Fruit fly (Drosophila melanogaster) whole organism, embryonic: ENCODE data around the gene CG4611.

Experiments
- BEAF-32 ChIP-seq: fragments of 200-800 bp; sonication (Bioruptor generic); optimal IDR thresholded peaks from 3 replicates; lab custom pipeline; 2017; ENCODE audit warnings: missing biosample characterization, missing genetic modification characterization, mild to moderate bottlenecking, moderate library complexity, missing genetic modification reagents
- Bgb ChIP-seq: fragments of 200-800 bp; sonication (Bioruptor generic); IDR thresholded peaks from 2 replicates; pipeline ENCODE4 v1.3.6; 2022; ENCODE audit warnings: missing biosample characterization, missing genetic modification characterization; ENCODE audit not compliant: partially characterized antibody
- CG10321 ChIP-seq: fragments of 200-800 bp; sonication (Bioruptor generic); IDR thresholded peaks from 2 replicates; pipeline ENCODE4 v1.3.6; 2022; ENCODE audit warnings: missing biosample characterization, missing genetic modification characterization
- CG10366 ChIP-seq: fragments of 200-800 bp; sonication (Bioruptor generic); IDR thresholded peaks from 2 replicates; pipeline ENCODE4 v1.3.6; 2022; ENCODE audit warnings: missing biosample characterization, missing genetic modification characterization
- CG10654 ChIP-seq: fragments of 200-800 bp; sonication (Bioruptor generic); optimal IDR thresholded peaks from 2 replicates; lab custom pipeline; 2016; ENCODE audit warnings: missing biosample characterization, missing genetic modification characterization
- CG10959 ChIP-seq: fragments of 200-800 bp; sonication (Bioruptor generic); IDR thresholded peaks from 2 replicates; pipeline ENCODE4 v1.3.6; 2022; ENCODE audit warnings: missing biosample characterization, missing genetic modification characterization
- CG11723 ChIP-seq: fragments of 200-800 bp; sonication (Bioruptor generic); optimal IDR thresholded peaks from 2 replicates; lab custom pipeline; 2017; ENCODE audit warnings: missing biosample characterization, mild to moderate bottlenecking, missing genetic modification characterization
- CG12104 ChIP-seq: fragments of 200-800 bp; sonication (Bioruptor generic); optimal IDR thresholded peaks from 3 replicates; lab custom pipeline; 2016; ENCODE audit warnings: missing biosample characterization, missing genetic modification characterization
- CG12155 ChIP-seq: fragments of 200-800 bp; sonication (Bioruptor generic); optimal IDR thresholded peaks from 3 replicates; lab custom pipeline; 2016; ENCODE audit warnings: missing biosample characterization, missing genetic modification characterization
- CG1233 ChIP-seq: fragments of 200-800 bp; sonication (Bioruptor generic); optimal IDR thresholded peaks from 4 replicates; lab custom pipeline; 2018; ENCODE audit warnings: missing biosample characterization, mild to moderate bottlenecking, missing genetic modification characterization
- CG12769 ChIP-seq: fragments of 200-800 bp; sonication (Bioruptor generic); optimal IDR thresholded peaks from 2 replicates; lab custom pipeline; 2019; ENCODE audit warnings: missing biosample characterization, mild to moderate bottlenecking, missing genetic modification characterization, moderate library complexity
- CG13775 ChIP-seq: fragments of 200-800 bp; sonication (Bioruptor generic); optimal IDR thresholded peaks from 3 replicates; lab custom pipeline; 2017; ENCODE audit warnings: missing biosample characterization, mild to moderate bottlenecking, missing genetic modification characterization
- CG1792 ChIP-seq: fragments of 200-800 bp; sonication (Bioruptor generic); optimal IDR thresholded peaks from 2 replicates; lab custom pipeline; 2016; ENCODE audit warnings: missing biosample characterization, missing genetic modification characterization
- CG18599 ChIP-seq: fragments of 200-800 bp; sonication (Bioruptor generic); optimal IDR thresholded peaks from 3 replicates; lab custom pipeline; 2017; ENCODE audit warnings: missing biosample characterization, missing genetic modification characterization, mild to moderate bottlenecking, moderate library complexity, missing genetic modification reagents
- CG30431 ChIP-seq: fragments of 200-800 bp; sonication (Bioruptor generic); optimal IDR thresholded peaks from 2 replicates; lab custom pipeline; 2017; ENCODE audit warnings: missing biosample characterization, missing genetic modification characterization
- CG32532 ChIP-seq: fragments of 200-800 bp; sonication (Bioruptor generic); IDR thresholded peaks from 2 replicates; pipeline ENCODE4 v1.3.6; 2022; ENCODE audit warnings: missing biosample characterization, missing genetic modification characterization
- CG34224 ChIP-seq: fragments of 200-800 bp; sonication (Bioruptor generic); IDR thresholded peaks from 3 replicates; pipeline ENCODE4 v1.3.6; 2022; ENCODE audit warnings: missing biosample characterization, missing genetic modification characterization; ENCODE audit not compliant: partially characterized antibody
- CG3726 ChIP-seq: fragments of 200-800 bp; sonication (Bioruptor generic); IDR thresholded peaks from 3 replicates; pipeline ENCODE4, ENCODE4 v1.3.6; 2022; ENCODE audit warnings: missing biosample characterization, missing genetic modification characterization
- CG3838 ChIP-seq: fragments of 200-800 bp; sonication (Bioruptor generic); optimal IDR thresholded peaks from 3 replicates; lab custom pipeline; 2016; ENCODE audit warnings: missing biosample characterization, missing genetic modification characterization
- CG42726 ChIP-seq: fragments of 200-800 bp; sonication (Bioruptor generic); IDR thresholded peaks from 2 replicates; pipeline ENCODE4 v1.3.6; 2022; ENCODE audit warnings: missing biosample characterization, missing genetic modification characterization; ENCODE audit not compliant: partially characterized antibody
- CG4328 ChIP-seq: fragments of 200-800 bp; sonication (Bioruptor generic); optimal IDR thresholded peaks from 3 replicates; lab custom pipeline; 2017; ENCODE audit warnings: missing biosample characterization, missing genetic modification reagents, missing genetic modification characterization
- CG5953 ChIP-seq: fragments of 200-800 bp; sonication (Bioruptor generic); IDR thresholded peaks from 2 replicates; pipeline ENCODE4 v1.3.6; 2022; ENCODE audit warnings: missing biosample characterization, missing genetic modification characterization
- CG9727 ChIP-seq: fragments of 200-800 bp; sonication (Bioruptor generic); optimal IDR thresholded peaks from 3 replicates; lab custom pipeline; 2017; ENCODE audit warnings: missing biosample characterization, mild to moderate bottlenecking, missing genetic modification characterization
- Chrac-16 ChIP-seq: fragments of 200-800 bp; sonication (Bioruptor generic); optimal IDR thresholded peaks from 3 replicates; lab custom pipeline; 2016; ENCODE audit warnings: missing biosample characterization, missing genetic modification characterization
- Dip3 ChIP-seq: fragments of 200-800 bp; sonication (Bioruptor generic); optimal IDR thresholded peaks from 3 replicates; lab custom pipeline; 2016; ENCODE audit warnings: missing biosample characterization, missing genetic modification characterization
- Dref ChIP-seq: fragments of 200-800 bp; sonication (Bioruptor generic); IDR thresholded peaks from 2 replicates; pipeline ENCODE4 v1.3.6; 2022; ENCODE audit warnings: missing biosample characterization, missing genetic modification characterization
- Hr51 ChIP-seq, 2 experiments: fragments of 200-800 bp; sonication (Bioruptor generic); optimal IDR thresholded peaks; 2 replicates in 1 of 2; 3 replicates in 1 of 2; lab custom pipeline; 2016 to 2018; ENCODE audit warnings: missing biosample characterization in 2 of 2, missing genetic modification characterization in 2 of 2, mild to moderate bottlenecking in 1 of 2, moderate library complexity in 1 of 2
- Med ChIP-seq: fragments of 200-800 bp; sonication (Bioruptor generic); peaks from one replicate; lab custom pipeline; 2016; ENCODE audit warnings: missing biosample characterization, missing genetic modification characterization, mild to moderate bottlenecking, inconsistent platforms, moderate library complexity
- Meics ChIP-seq: fragments of 200-800 bp; sonication (Bioruptor generic); optimal IDR thresholded peaks from 2 replicates; lab custom pipeline; 2017; ENCODE audit warnings: missing biosample characterization, mild to moderate bottlenecking, missing genetic modification characterization
- NK7.1 ChIP-seq: fragments of 200-800 bp; sonication (Bioruptor generic); optimal IDR thresholded peaks from 3 replicates; lab custom pipeline; 2016; ENCODE audit warnings: missing biosample characterization, missing genetic modification characterization
- Nf-YA ChIP-seq: fragments of 200-800 bp; sonication (Bioruptor generic); IDR thresholded peaks from 2 replicates; pipeline ENCODE4 v1.3.6; 2022; ENCODE audit warnings: missing biosample characterization, missing genetic modification characterization
- Sin3A ChIP-seq: fragments of >200 bp; optimal IDR thresholded peaks from 2 replicates; lab custom pipeline; 2018
- amos ChIP-seq: fragments of 200-800 bp; sonication (Bioruptor generic); IDR thresholded peaks from 2 replicates; pipeline ENCODE4 v1.3.6; 2022; ENCODE audit warnings: missing biosample characterization, missing genetic modification characterization; ENCODE audit not compliant: partially characterized antibody
- cad ChIP-seq: fragments of >200 bp; optimal IDR thresholded peaks from 2 replicates; lab custom pipeline; 2017; ENCODE audit warnings: missing biosample characterization, missing genetic modification characterization
- fu2 ChIP-seq: fragments of 200-800 bp; sonication (Bioruptor generic); optimal IDR thresholded peaks from 2 replicates; lab custom pipeline; 2016; ENCODE audit warnings: missing biosample characterization, missing genetic modification characterization
- grau ChIP-seq: fragments of 200-800 bp; optimal IDR thresholded peaks from 3 replicates; lab custom pipeline; 2019; ENCODE audit warnings: missing biosample characterization, mild to moderate bottlenecking, missing genetic modification characterization, moderate library complexity
- ham ChIP-seq: fragments of 200-800 bp; sonication (Bioruptor generic); IDR thresholded peaks from 2 replicates; pipeline ENCODE4 v1.3.6; 2022; ENCODE audit warnings: missing biosample characterization, missing genetic modification characterization
- inv ChIP-seq: fragments of 200-800 bp; sonication (Bioruptor generic); IDR thresholded peaks from 2 replicates; pipeline ENCODE4 v1.3.6; 2022; ENCODE audit warnings: missing biosample characterization, missing genetic modification characterization; ENCODE audit not compliant: partially characterized antibody
- kay ChIP-seq: fragments of 200-800 bp; sonication (Bioruptor generic); optimal IDR thresholded peaks from 2 replicates; lab custom pipeline; 2016; ENCODE audit warnings: missing biosample characterization, missing genetic modification characterization
- maf-S ChIP-seq: fragments of 200-800 bp; sonication (Bioruptor generic); optimal IDR thresholded peaks from 2 replicates; lab custom pipeline; 2016; ENCODE audit warnings: missing biosample characterization, missing genetic modification characterization
- oc ChIP-seq: fragments of 200-800 bp; sonication (Bioruptor generic); optimal IDR thresholded peaks from 2 replicates; lab custom pipeline; 2018; ENCODE audit warnings: missing biosample characterization, mild to moderate bottlenecking, missing genetic modification characterization, moderate library complexity
- pnt ChIP-seq: fragments of 200-800 bp; sonication (Bioruptor generic); optimal IDR thresholded peaks from 3 replicates; lab custom pipeline; 2016; ENCODE audit warnings: missing biosample characterization, missing genetic modification characterization
- pum ChIP-seq: fragments of 200-800 bp; sonication (Bioruptor generic); optimal IDR thresholded peaks from 2 replicates; lab custom pipeline; 2016; ENCODE audit warnings: missing biosample characterization, missing genetic modification characterization
- repo ChIP-seq: fragments of 200-800 bp; sonication (Bioruptor generic); optimal IDR thresholded peaks from 2 replicates; lab custom pipeline; 2016; ENCODE audit warnings: missing biosample characterization, missing genetic modification characterization
- sens-2 ChIP-seq: fragments of 200-800 bp; sonication (Bioruptor generic); IDR thresholded peaks from 2 replicates; pipeline ENCODE4 v1.3.6; 2022; ENCODE audit warnings: missing biosample characterization, missing genetic modification characterization
- seq ChIP-seq: fragments of 200-800 bp; sonication (Bioruptor generic); IDR thresholded peaks from 2 replicates; pipeline ENCODE4 v1.3.6; 2022; ENCODE audit warnings: missing biosample characterization, missing genetic modification characterization
- shn ChIP-seq: fragments of 200-800 bp; sonication (Bioruptor generic); optimal IDR thresholded peaks from 3 replicates; lab custom pipeline; 2016; ENCODE audit warnings: missing biosample characterization, missing genetic modification characterization
- sug ChIP-seq: fragments of 200-800 bp; optimal IDR thresholded peaks from 2 replicates; lab custom pipeline; 2019; ENCODE audit warnings: missing biosample characterization, mild to moderate bottlenecking, missing genetic modification characterization, moderate library complexity
- toy ChIP-seq: fragments of 200-800 bp; sonication (Bioruptor generic); IDR thresholded peaks from 2 replicates; pipeline ENCODE4 v1.3.6; 2022; ENCODE audit warnings: missing biosample characterization, missing genetic modification characterization
- trem ChIP-seq: fragments of 200-800 bp; optimal IDR thresholded peaks from 3 replicates; lab custom pipeline; 2019; ENCODE audit warnings: missing biosample characterization, mild to moderate bottlenecking, missing genetic modification characterization, moderate library complexity
- vfl ChIP-seq: fragments of 200-800 bp; sonication (Bioruptor generic); optimal IDR thresholded peaks from 2 replicates; lab custom pipeline; 2016; ENCODE audit warnings: missing biosample characterization, missing genetic modification characterization

CG4611 gene

DNA sequence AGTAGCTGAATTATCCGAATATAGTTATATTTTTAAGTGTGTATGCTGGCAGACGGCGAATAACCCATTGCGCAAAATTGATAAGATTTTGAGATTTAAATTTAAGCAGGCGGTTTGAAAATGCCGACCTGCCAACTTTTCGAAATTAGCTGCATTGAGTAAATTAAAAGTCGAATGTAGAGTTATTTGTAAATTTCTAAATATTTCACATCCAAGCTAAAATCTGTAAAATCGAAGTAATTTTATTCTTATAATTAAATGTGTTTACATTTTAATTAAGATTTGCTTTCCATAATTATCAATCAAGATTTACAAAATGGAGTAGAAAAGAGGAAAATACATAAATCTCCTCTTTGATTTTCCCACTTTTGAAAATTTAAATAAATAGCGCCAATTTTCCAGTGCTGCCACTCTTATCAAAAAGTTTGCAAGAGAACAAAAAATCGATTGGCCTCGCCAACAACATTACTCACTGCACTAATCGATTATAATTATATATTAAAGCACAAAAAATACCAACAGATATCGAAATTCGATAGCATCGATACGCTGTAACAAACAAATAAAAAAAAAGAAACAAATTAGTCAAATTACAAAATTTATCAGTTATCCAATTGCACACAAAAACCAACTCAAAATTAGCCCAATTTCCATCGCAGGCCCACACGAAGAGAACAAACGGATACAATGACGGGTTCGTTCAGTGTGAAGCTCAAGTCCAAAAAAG is 2.3 kb upstream of the CG4611 start, which contains the start of gene Yod1 (continued):
- no peak for TF ChIP-seq shn (GFP tag; lab: Kevin White, UChicago)
- TF ChIP-seq Nf-YA (GFP tag; lab: Robert Waterston, UW): no peak
- TF ChIP-seq cad (GFP tag; lab: Kevin White, UChicago): no peak
- TF ChIP-seq oc (tag; lab: Kevin White, UChicago): no peak
- peak; percentile 68 for TF ChIP-seq BEAF-32
- no peak for TF ChIP-seq maf-S (GFP tag; lab: Kevin White, UChicago)
- TF ChIP-seq CG42726 (GFP tag; lab: Robert Waterston, UW): no peak
- no peak for TF ChIP-seq NK7.1
- TF ChIP-seq sens-2 (GFP tag; lab: Robert Waterston, UW): no peak
- TF ChIP-seq CG10321 (GFP tag; lab: Robert Waterston, UW): no peak
- TF ChIP-seq CG10959 (GFP tag; lab: Robert Waterston, UW): no peak
- TF ChIP-seq Sin3A (lab: Kevin White, UChicago): no peak
- no peak for TF ChIP-seq ham (GFP tag; lab: Robert Waterston, UW)
- no peak for TF ChIP-seq CG5953
- TF ChIP-seq CG1233: no peak
- no peak for TF ChIP-seq fu2 (GFP tag; lab: Kevin White, UChicago)
- TF ChIP-seq CG4328 (GFP tag; lab: Kevin White, UChicago): no peak
- TF ChIP-seq grau (tag; lab: Kevin White, UChicago): no peak
- no peak for TF ChIP-seq Chrac-16
- TF ChIP-seq CG3838 (GFP tag; lab: Kevin White, UChicago): no peak
- TF ChIP-seq Med (GFP tag; lab: Kevin White, UChicago): peak; percentile 4
- TF ChIP-seq Meics (GFP tag; lab: Kevin White, UChicago): no peak
- TF ChIP-seq Hr51 (GFP tag; optimal IDR thresholded peaks at IDR 0.05; lab: Kevin White, UChicago): no peak
- peak; percentile 94 for TF ChIP-seq Dref (GFP tag; lab: Robert Waterston, UW)
- no peak for TF ChIP-seq CG13775 (GFP tag; lab: Kevin White, UChicago)
- TF ChIP-seq toy: no peak
- no peak for TF ChIP-seq CG32532
- TF ChIP-seq CG11723: no peak
- no peak for TF ChIP-seq CG12155
- TF ChIP-seq pum (GFP tag; lab: Kevin White, UChicago): no peak
- peak; percentile 87 for TF ChIP-seq CG34224 (GFP tag; lab: Robert Waterston, UW)
- TF ChIP-seq kay: peak; percentile 62
- no peak for TF ChIP-seq CG9727 (GFP tag; lab: Kevin White, UChicago)
- TF ChIP-seq Bgb: peak; percentile 76; the same call in 1 of the 2 replicates
- no peak for TF ChIP-seq CG3726 (GFP tag; lab: Robert Waterston, UW)
- TF ChIP-seq CG18599: no peak
- no peak for TF ChIP-seq CG12104
- TF ChIP-seq Dip3: no peak
- TF ChIP-seq sug (tag; lab: Kevin White, UChicago): no peak
- TF ChIP-seq amos (GFP tag; lab: Robert Waterston, UW): peak; percentile 73
- no peak for TF ChIP-seq repo (GFP tag; lab: Kevin White, UChicago)
- no peak for TF ChIP-seq CG30431 (GFP tag; lab: Kevin White, UChicago)
- no peak for TF ChIP-seq CG12769 (tag; lab: Kevin White, UChicago)
- no peak for TF ChIP-seq CG10366
- TF ChIP-seq seq (GFP tag; lab: Robert Waterston, UW): no peak
- no peak for TF ChIP-seq vfl (GFP tag; lab: Kevin White, UChicago)
- TF ChIP-seq trem: peak; percentile 98
- TF ChIP-seq CG10654 (GFP tag; lab: Kevin White, UChicago): no peak
- peak; percentile 35 for TF ChIP-seq inv (GFP tag; lab: Robert Waterston, UW)
- TF ChIP-seq CG1792 (GFP tag; lab: Kevin White, UChicago): no peak
- TF ChIP-seq pnt (GFP tag; lab: Kevin White, UChicago): no peak
